Fruit fly (Drosophila melanogaster) whole organism, embryonic: Measurements from ENCODE around the gene Pgant2.

ENCODE experiments used
- Blimp-1 ChIP-seq: fragments of 200-800 bp; sonication (Bioruptor generic); optimal IDR thresholded peaks from 3 replicates; lab custom pipeline; 2018; ENCODE audit warnings: missing biosample characterization, missing genetic modification characterization, mild to moderate bottlenecking, moderate library complexity, missing genetic modification reagents
- BtbVII ChIP-seq: fragments of 200-800 bp; sonication (Bioruptor generic); optimal IDR thresholded peaks from 3 replicates; lab custom pipeline; 2017; ENCODE audit warnings: missing biosample characterization, mild to moderate bottlenecking, missing genetic modification characterization
- CG12071 ChIP-seq: fragments of 200-800 bp; sonication (Bioruptor generic); optimal IDR thresholded peaks from 3 replicates; lab custom pipeline; 2018; ENCODE audit warnings: missing biosample characterization, mild to moderate bottlenecking, missing genetic modification characterization
- CG12299 ChIP-seq: fragments of 200-800 bp; sonication (Bioruptor generic); optimal IDR thresholded peaks from 2 replicates; lab custom pipeline; 2018; ENCODE audit warnings: missing biosample characterization, mild to moderate bottlenecking, missing genetic modification characterization
- CG13624 ChIP-seq: fragments of 200-800 bp; sonication (Bioruptor generic); optimal IDR thresholded peaks from 2 replicates; lab custom pipeline; 2016; ENCODE audit warnings: missing biosample characterization, missing genetic modification characterization
- CG13775 ChIP-seq: fragments of 200-800 bp; sonication (Bioruptor generic); optimal IDR thresholded peaks from 3 replicates; lab custom pipeline; 2017; ENCODE audit warnings: missing biosample characterization, mild to moderate bottlenecking, missing genetic modification characterization
- CG13894 ChIP-seq: fragments of 200-800 bp; sonication (Bioruptor generic); optimal IDR thresholded peaks from 3 replicates; lab custom pipeline; 2018; ENCODE audit warnings: missing biosample characterization, mild to moderate bottlenecking, missing genetic modification characterization, moderate library complexity
- CG14050 ChIP-seq: fragments of 200-800 bp; sonication (Bioruptor generic); IDR thresholded peaks from 3 replicates; pipeline ENCODE4 v1.3.6; 2022; ENCODE audit warnings: missing biosample characterization, missing genetic modification characterization
- CG14860 ChIP-seq: fragments of 200-800 bp; sonication (Bioruptor generic); IDR thresholded peaks from 3 replicates; pipeline ENCODE4 v1.3.6; 2022; ENCODE audit warnings: missing biosample characterization, missing genetic modification characterization; ENCODE audit not compliant: partially characterized antibody
- CG15479 ChIP-seq: fragments of 200-800 bp; sonication (Bioruptor generic); optimal IDR thresholded peaks from 3 replicates; lab custom pipeline; 2019; ENCODE audit warnings: missing biosample characterization, mild to moderate bottlenecking, missing genetic modification characterization, moderate library complexity
- CG17359 ChIP-seq: fragments of 200-800 bp; sonication (Bioruptor generic); optimal IDR thresholded peaks from 3 replicates; lab custom pipeline; 2018; ENCODE audit warnings: missing biosample characterization, mild to moderate bottlenecking, missing genetic modification characterization, moderate library complexity
- CG17361 ChIP-seq: fragments of 200-800 bp; sonication (Bioruptor generic); IDR thresholded peaks from 3 replicates; pipeline ENCODE4 v1.3.6; 2022; ENCODE audit warnings: missing biosample characterization, missing genetic modification characterization
- CG17802 ChIP-seq: fragments of 200-800 bp; sonication (Bioruptor generic); optimal IDR thresholded peaks from 2 replicates; lab custom pipeline; 2018; ENCODE audit warnings: missing biosample characterization, mild to moderate bottlenecking, missing genetic modification characterization, moderate library complexity
- CG18599 ChIP-seq: fragments of 200-800 bp; sonication (Bioruptor generic); optimal IDR thresholded peaks from 3 replicates; lab custom pipeline; 2017; ENCODE audit warnings: missing biosample characterization, missing genetic modification characterization, mild to moderate bottlenecking, moderate library complexity, missing genetic modification reagents
- CG2678 ChIP-seq: fragments of 200-800 bp; sonication (Bioruptor generic); optimal IDR thresholded peaks from 3 replicates; lab custom pipeline; 2019; ENCODE audit warnings: missing biosample characterization, mild to moderate bottlenecking, missing genetic modification characterization, moderate library complexity
- CG3065 ChIP-seq: fragments of 200-800 bp; sonication (Bioruptor generic); optimal IDR thresholded peaks from 2 replicates; lab custom pipeline; 2016; ENCODE audit warnings: missing biosample characterization, missing genetic modification characterization
- CG31224 ChIP-seq: fragments of 200-800 bp; sonication (Bioruptor generic); IDR thresholded peaks from 2 replicates; pipeline ENCODE4 v1.3.6; 2022; ENCODE audit warnings: missing biosample characterization, missing genetic modification characterization
- CG31388 ChIP-seq: fragments of 200-800 bp; sonication (Bioruptor generic); optimal IDR thresholded peaks from 2 replicates; lab custom pipeline; 2016; ENCODE audit warnings: missing biosample characterization, missing genetic modification characterization
- CG3838 ChIP-seq: fragments of 200-800 bp; sonication (Bioruptor generic); optimal IDR thresholded peaks from 3 replicates; lab custom pipeline; 2016; ENCODE audit warnings: missing biosample characterization, missing genetic modification characterization
- CG4282 ChIP-seq: fragments of 200-800 bp; sonication (Bioruptor generic); optimal IDR thresholded peaks from 2 replicates; lab custom pipeline; 2016; ENCODE audit warnings: missing biosample characterization, missing genetic modification characterization
- CG4328 ChIP-seq: fragments of 200-800 bp; sonication (Bioruptor generic); optimal IDR thresholded peaks from 3 replicates; lab custom pipeline; 2017; ENCODE audit warnings: missing biosample characterization, missing genetic modification reagents, missing genetic modification characterization
- CG5245 ChIP-seq: fragments of 200-800 bp; sonication (Bioruptor generic); optimal IDR thresholded peaks from 3 replicates; lab custom pipeline; 2016; ENCODE audit warnings: missing biosample characterization, missing genetic modification characterization
- CG5953 ChIP-seq: fragments of 200-800 bp; sonication (Bioruptor generic); IDR thresholded peaks from 2 replicates; pipeline ENCODE4 v1.3.6; 2022; ENCODE audit warnings: missing biosample characterization, missing genetic modification characterization
- CG7556 ChIP-seq: fragments of 200-800 bp; sonication (Bioruptor generic); optimal IDR thresholded peaks from 2 replicates; lab custom pipeline; 2017; ENCODE audit warnings: missing biosample characterization, mild to moderate bottlenecking, missing genetic modification characterization
- CG9215 ChIP-seq: fragments of 200-800 bp; sonication (Bioruptor generic); IDR thresholded peaks from 2 replicates; pipeline ENCODE4 v1.3.6; 2022; ENCODE audit warnings: missing biosample characterization, missing genetic modification characterization
- CG9797 ChIP-seq: fragments of 200-800 bp; sonication (Bioruptor generic); optimal IDR thresholded peaks from 3 replicates; lab custom pipeline; 2018; ENCODE audit warnings: missing biosample characterization, mild to moderate bottlenecking, missing genetic modification characterization
- Eip74EF ChIP-seq, 2 experiments: fragments of 200-800 bp in 1 of 2; fragments of >200 bp in 1 of 2; sonication (Bioruptor generic) in 1 of 2; optimal IDR thresholded peaks; 2 replicates each; lab custom pipeline; 2017 to 2019; ENCODE audit warnings: missing biosample characterization in 2 of 2, missing genetic modification characterization in 2 of 2, mild to moderate bottlenecking in 1 of 2, moderate library complexity in 1 of 2
- Fer2 ChIP-seq: fragments of 200-800 bp; sonication (Bioruptor generic); optimal IDR thresholded peaks from 2 replicates; lab custom pipeline; 2018; ENCODE audit warnings: missing biosample characterization, mild to moderate bottlenecking, missing genetic modification characterization, moderate library complexity
- HLH54F ChIP-seq: fragments of 200-800 bp; sonication (Bioruptor generic); optimal IDR thresholded peaks from 3 replicates; lab custom pipeline; 2016; ENCODE audit warnings: missing biosample characterization, missing genetic modification characterization
- MTF-1 ChIP-seq: fragments of 200-800 bp; sonication (Bioruptor generic); optimal IDR thresholded peaks from 2 replicates; lab custom pipeline; 2018; ENCODE audit warnings: missing biosample characterization, mild to moderate bottlenecking, missing genetic modification characterization, borderline replicate concordance
- Max ChIP-seq: fragments of 200-800 bp; sonication (Bioruptor generic); optimal IDR thresholded peaks from 2 replicates; lab custom pipeline; 2016; ENCODE audit warnings: missing biosample characterization, mild to moderate bottlenecking, missing genetic modification characterization
- Rfx ChIP-seq: fragments of 200-800 bp; sonication (Bioruptor generic); IDR thresholded peaks from 2 replicates; pipeline ENCODE4 v1.3.6; 2022; ENCODE audit warnings: missing biosample characterization, missing genetic modification characterization
- Six4 ChIP-seq: fragments of 200-800 bp; sonication (Bioruptor generic); optimal IDR thresholded peaks from 2 replicates; lab custom pipeline; 2016; ENCODE audit warnings: missing biosample characterization, missing genetic modification characterization
- Vsx1 ChIP-seq: fragments of 200-800 bp; sonication (Bioruptor generic); optimal IDR thresholded peaks from 2 replicates; lab custom pipeline; 2017; ENCODE audit warnings: missing biosample characterization, mild to moderate bottlenecking, missing genetic modification characterization, missing genetic modification reagents
- YL-1 ChIP-seq: fragments of 200-800 bp; sonication (Bioruptor generic); optimal IDR thresholded peaks from 3 replicates; lab custom pipeline; 2017; ENCODE audit warnings: missing biosample characterization, mild to moderate bottlenecking, missing genetic modification characterization
- bbx ChIP-seq: fragments of 200-800 bp; sonication (Bioruptor generic); IDR thresholded peaks from 2 replicates; pipeline ENCODE4 v1.3.6; 2022; ENCODE audit warnings: missing biosample characterization, missing genetic modification characterization; ENCODE audit not compliant: partially characterized antibody
- bowl ChIP-seq: fragments of 200-800 bp; sonication (Bioruptor generic); IDR thresholded peaks from 2 replicates; pipeline ENCODE4 v1.3.6; 2022; ENCODE audit warnings: missing biosample characterization, missing genetic modification characterization
- ci ChIP-seq: fragments of 200-800 bp; sonication (Bioruptor generic); IDR thresholded peaks from 3 replicates; pipeline ENCODE4 v1.3.6; 2022; ENCODE audit warnings: missing biosample characterization, missing genetic modification characterization
- emc ChIP-seq: fragments of 200-800 bp; sonication (Bioruptor generic); optimal IDR thresholded peaks from 2 replicates; lab custom pipeline; 2016; ENCODE audit warnings: missing biosample characterization, missing genetic modification characterization
- en ChIP-seq: fragments of 200-800 bp; sonication (Bioruptor generic); optimal IDR thresholded peaks from 2 replicates; lab custom pipeline; 2016; ENCODE audit warnings: missing biosample characterization, missing genetic modification characterization
- esg ChIP-seq: fragments of 200-800 bp; sonication (Bioruptor generic); conservative IDR thresholded peaks from 2 replicates; pipeline ENCODE4 v1.3.6; 2022; ENCODE audit warnings: missing biosample characterization, missing genetic modification characterization
- fd64A ChIP-seq: fragments of 200-800 bp; sonication (Bioruptor generic); optimal IDR thresholded peaks from 3 replicates; lab custom pipeline; 2018; ENCODE audit warnings: missing biosample characterization, mild to moderate bottlenecking, missing genetic modification characterization
- gfzf ChIP-seq: fragments of 200-800 bp; sonication (Bioruptor generic); optimal IDR thresholded peaks from 2 replicates; lab custom pipeline; 2016; ENCODE audit warnings: missing biosample characterization, mild to moderate bottlenecking, missing genetic modification characterization, moderate library complexity
- hkb ChIP-seq, 2 experiments: fragments of 200-800 bp in 1 of 2; fragments of >200 bp in 1 of 2; sonication (Bioruptor generic) in 1 of 2; IDR thresholded peaks in 1 of 2; optimal IDR thresholded peaks in 1 of 2; 2 replicates each; pipeline versions ENCODE4 v1.3.6 to Lab custom; 2017 to 2022; ENCODE audit warnings: missing biosample characterization in 1 of 2, missing genetic modification characterization in 1 of 2
- jigr1 ChIP-seq: fragments of 200-800 bp; sonication (Bioruptor generic); IDR thresholded peaks from 3 replicates; pipeline ENCODE4 v1.3.6; 2022; ENCODE audit warnings: missing biosample characterization, missing genetic modification characterization
- sisA ChIP-seq: fragments of 200-800 bp; sonication (Bioruptor generic); IDR thresholded peaks from 2 replicates; pipeline ENCODE4 v1.3.6; 2022; ENCODE audit warnings: missing biosample characterization, missing genetic modification characterization
- ssp ChIP-seq: fragments of 200-800 bp; sonication (Bioruptor generic); IDR thresholded peaks from 2 replicates; pipeline ENCODE4 v1.3.6; 2022; ENCODE audit warnings: missing biosample characterization, missing genetic modification characterization
- tin ChIP-seq: fragments of 200-800 bp; sonication (Bioruptor generic); optimal IDR thresholded peaks from 3 replicates; lab custom pipeline; 2016; ENCODE audit warnings: missing biosample characterization, missing genetic modification characterization
- trem ChIP-seq: fragments of 200-800 bp; optimal IDR thresholded peaks from 3 replicates; lab custom pipeline; 2019; ENCODE audit warnings: missing biosample characterization, mild to moderate bottlenecking, missing genetic modification characterization, moderate library complexity
- trh ChIP-seq: fragments of 200-800 bp; sonication (Bioruptor generic); optimal IDR thresholded peaks from 2 replicates; lab custom pipeline; 2016; ENCODE audit warnings: missing biosample characterization, missing genetic modification characterization
- wdn ChIP-seq: fragments of 200-800 bp; sonication (Bioruptor generic); IDR thresholded peaks from 2 replicates; pipeline ENCODE4 v1.3.6; 2022; ENCODE audit warnings: missing biosample characterization, missing genetic modification characterization

Gene Pgant2

dm6 chr2L:3457007-3457406 lies 30.5 kb upstream of the Pgant2 start, which contains the start of the genes Cog3 and Sec5 (continued):
- no peak for TF ChIP-seq jigr1 (GFP tag; lab: Robert Waterston, UW)
- no peak for TF ChIP-seq trh (GFP tag; lab: Kevin White, UChicago)
- TF ChIP-seq CG15479 (GFP tag; lab: Kevin White, UChicago): no peak
- TF ChIP-seq CG5245: no peak
- peak; percentile 27; the same call in 1 of the 2 replicates for TF ChIP-seq esg
- TF ChIP-seq Fer2 (tag; lab: Kevin White, UChicago): peak; percentile 66
- TF ChIP-seq ssp: peak; percentile 43; the same call in 1 of the 2 replicates
- peak; percentile 46; the same call in 1 of the 2 replicates for TF ChIP-seq CG31224 (GFP tag; lab: Robert Waterston, UW)
- TF ChIP-seq Vsx1 (GFP tag; lab: Kevin White, UChicago): no peak
- TF ChIP-seq CG2678 (tag; lab: Kevin White, UChicago): no peak
- peak; percentile 86 for TF ChIP-seq YL-1
- TF ChIP-seq Max (GFP tag; lab: Kevin White, UChicago): peak; percentile 48
- peak; percentile 38 for TF ChIP-seq CG7556 (GFP tag; lab: Kevin White, UChicago)
- no peak for TF ChIP-seq fd64A
- TF ChIP-seq CG13894 (tag; lab: Kevin White, UChicago): no peak
- TF ChIP-seq Blimp-1 (GFP tag; lab: Kevin White, UChicago): no peak
- no peak for TF ChIP-seq CG3838 (GFP tag; lab: Kevin White, UChicago)
- no peak for TF ChIP-seq CG3065 (GFP tag; lab: Kevin White, UChicago)
- TF ChIP-seq CG14050 (GFP tag; lab: Robert Waterston, UW): peak; percentile 17; the same call in 1 of the 3 replicates
- no peak for TF ChIP-seq CG5953 (GFP tag; lab: Robert Waterston, UW)
- no peak for TF ChIP-seq bowl
- peak; percentile 13; the same call in 1 of the 2 replicates for TF ChIP-seq sisA (GFP tag; lab: Robert Waterston, UW)
- peak; percentile 62 for TF ChIP-seq HLH54F (GFP tag; lab: Kevin White, UChicago)
- no peak for TF ChIP-seq CG13624 (GFP tag; lab: Kevin White, UChicago)
- no peak for TF ChIP-seq emc (GFP tag; lab: Kevin White, UChicago)
- no peak for TF ChIP-seq CG4282 (GFP tag; lab: Kevin White, UChicago)
- TF ChIP-seq bbx: no peak
- TF ChIP-seq tin (GFP tag; lab: Kevin White, UChicago): peak; percentile 65
- no peak; the same call in 1 of the 3 replicates for TF ChIP-seq CG17361
- TF ChIP-seq CG17802 (tag; lab: Kevin White, UChicago): peak; percentile 24

dm6 chr2L:3452286-3452685 lies 25.8 kb upstream of the Pgant2 start, which contains the start of gene CG12795:
TSS of gene CG12795 (plus strand) at chr2L:3452466.
- no peak for TF ChIP-seq hkb (optimal IDR thresholded peaks at IDR 0.05; lab: Kevin White, UChicago)
- TF ChIP-seq hkb (GFP tag; IDR thresholded peaks at IDR 0.05; lab: Robert Waterston, UW): no peak
- no peak for TF ChIP-seq CG12299 (tag; lab: Kevin White, UChicago)
- TF ChIP-seq CG4328: no peak
- TF ChIP-seq Six4 (GFP tag; lab: Kevin White, UChicago): no peak
- TF ChIP-seq trem (tag; lab: Kevin White, UChicago): peak; percentile 29
- TF ChIP-seq gfzf (GFP tag; lab: Kevin White, UChicago): peak; percentile 72
- no peak for TF ChIP-seq BtbVII (GFP tag; lab: Kevin White, UChicago)
- TF ChIP-seq wdn: no peak
- no peak for TF ChIP-seq ci (GFP tag; lab: Robert Waterston, UW)
- TF ChIP-seq CG18599 (GFP tag; lab: Kevin White, UChicago): no peak
- TF ChIP-seq Rfx: no peak
- no peak for TF ChIP-seq MTF-1
- no peak for TF ChIP-seq Eip74EF (GFP tag; optimal IDR thresholded peaks at IDR 0.05; lab: Kevin White, UChicago)
- no peak for TF ChIP-seq CG14860 (GFP tag; lab: Robert Waterston, UW)
- TF ChIP-seq CG31388 (GFP tag; lab: Kevin White, UChicago): no peak
- peak; percentile 64 for TF ChIP-seq CG9797
- no peak for TF ChIP-seq CG9215 (GFP tag; lab: Robert Waterston, UW)
- no peak for TF ChIP-seq CG13775 (GFP tag; lab: Kevin White, UChicago)
- no peak for TF ChIP-seq en (GFP tag; lab: Kevin White, UChicago)
- no peak for TF ChIP-seq CG17359 (tag; lab: Kevin White, UChicago)
- no peak for TF ChIP-seq CG12071 (GFP tag; lab: Kevin White, UChicago)
- TF ChIP-seq trh (GFP tag; lab: Kevin White, UChicago): no peak
- TF ChIP-seq sisA (GFP tag; lab: Robert Waterston, UW): no peak
